Worm (Caenorhabditis elegans) whole organism, young adult: ENCODE data around the gene T25B9.11.

Experiments used
- B0261.1 ChIP-seq: sonication (generic microtip); optimal IDR thresholded peaks from 2 replicates; lab custom pipeline; 2016; ENCODE audit warnings: mild to moderate bottlenecking, missing genetic modification characterization, moderate library complexity, missing compliant biosample characterization
- C06A6.2 ChIP-seq: fragments of 200-800 bp; sonication (Bioruptor generic); conservative IDR thresholded peaks from 2 replicates; pipeline ENCODE4 v1.3.6; 2022; ENCODE audit warnings: missing genetic modification characterization, missing compliant biosample characterization
- D2030.7 ChIP-seq: fragments of 200-800 bp; sonication (Bioruptor generic); IDR thresholded peaks from 2 replicates; pipeline ENCODE4 v1.3.6; 2022; ENCODE audit warnings: missing genetic modification reagents, missing genetic modification characterization, missing compliant biosample characterization
- F23B12.7 ChIP-seq: sonication (generic microtip); optimal IDR thresholded peaks from 2 replicates; lab custom pipeline; 2017; ENCODE audit warnings: missing genetic modification characterization, mild to moderate bottlenecking, missing compliant biosample characterization, antibody characterized with exemption, moderate library complexity; ENCODE audit not compliant: insufficient read depth
- K11D2.4 ChIP-seq: fragments of 200-800 bp; sonication (Bioruptor generic); IDR thresholded peaks from 2 replicates; pipeline ENCODE4 v1.3.6; 2022; ENCODE audit warnings: missing genetic modification reagents, missing genetic modification characterization, missing compliant biosample characterization
- K12H6.12 ChIP-seq: fragments of 200-800 bp; sonication (Bioruptor generic); optimal IDR thresholded peaks from 2 replicates; lab custom pipeline; 2018; ENCODE audit warnings: mild to moderate bottlenecking, missing genetic modification characterization, missing compliant biosample characterization
- T07F8.4 ChIP-seq: sonication (generic microtip); optimal IDR thresholded peaks from 2 replicates; lab custom pipeline; 2016; ENCODE audit warnings: mild to moderate bottlenecking, missing genetic modification characterization, moderate library complexity, missing compliant biosample characterization
- Y95B8A.8 ChIP-seq: fragments of 200-800 bp; sonication (Bioruptor generic); IDR thresholded peaks from 2 replicates; pipeline ENCODE4 v1.3.6; 2022; ENCODE audit warnings: missing genetic modification reagents, missing genetic modification characterization, missing compliant biosample characterization
- aptf-2 ChIP-seq: fragments of 200-800 bp; sonication (Bioruptor generic); conservative IDR thresholded peaks from 2 replicates; pipeline ENCODE4 v1.3.6; 2022; ENCODE audit warnings: missing genetic modification reagents, missing genetic modification characterization, missing compliant biosample characterization
- attf-3 ChIP-seq: fragments of 200-800 bp; sonication (Bioruptor generic); conservative IDR thresholded peaks from 2 replicates; pipeline ENCODE4 v1.3.6; 2022; ENCODE audit warnings: missing genetic modification reagents, missing genetic modification characterization, missing compliant biosample characterization
- bed-1 ChIP-seq: fragments of 200-800 bp; sonication (Bioruptor generic); IDR thresholded peaks from 2 replicates; pipeline ENCODE4 v1.3.6; 2022; ENCODE audit warnings: missing genetic modification reagents, missing genetic modification characterization, missing compliant biosample characterization
- bed-2 ChIP-seq: fragments of 200-800 bp; sonication (Bioruptor generic); IDR thresholded peaks from 2 replicates; pipeline ENCODE4 v1.3.6; 2022; ENCODE audit warnings: missing genetic modification reagents, missing genetic modification characterization, missing compliant biosample characterization
- ccch-3 ChIP-seq: fragments of 200-800 bp; sonication (Bioruptor generic); optimal IDR thresholded peaks from 2 replicates; lab custom pipeline; 2018; ENCODE audit warnings: mild to moderate bottlenecking, missing genetic modification characterization, missing compliant biosample characterization
- ceh-40 ChIP-seq: fragments of 200-800 bp; sonication (Bioruptor generic); IDR thresholded peaks from 2 replicates; pipeline ENCODE4 v1.3.6; 2022; ENCODE audit warnings: missing genetic modification characterization, missing compliant biosample characterization
- ceh-91 ChIP-seq: fragments of 200-800 bp; sonication (Bioruptor generic); IDR thresholded peaks from 2 replicates; pipeline ENCODE4 v1.3.6; 2022; ENCODE audit warnings: missing genetic modification reagents, missing genetic modification characterization, missing compliant biosample characterization
- chd-7 ChIP-seq: sonication (generic microtip); optimal IDR thresholded peaks from 2 replicates; lab custom pipeline; 2016; ENCODE audit warnings: mild to moderate bottlenecking, missing genetic modification characterization, moderate library complexity, missing compliant biosample characterization
- die-1 ChIP-seq: sonication (generic microtip); optimal IDR thresholded peaks from 2 replicates; lab custom pipeline; 2016; ENCODE audit warnings: missing genotype, mild to moderate bottlenecking, missing genetic modification characterization, missing compliant biosample characterization
- him-1 ChIP-seq: sonication (generic microtip); optimal IDR thresholded peaks from 2 replicates; lab custom pipeline; 2016; ENCODE audit warnings: missing genotype, missing genetic modification reagents, missing genetic modification characterization, missing compliant biosample characterization
- hmg-1.2 ChIP-seq: fragments of 200-800 bp; sonication (Bioruptor generic); IDR thresholded peaks from 2 replicates; pipeline ENCODE4 v1.3.6; 2022; ENCODE audit warnings: missing genetic modification reagents, missing genetic modification characterization, missing compliant biosample characterization
- let-607 ChIP-seq, 2 experiments: fragments of 200-800 bp in 1 of 2; sonication (Bioruptor generic) in 1 of 2; sonication (generic microtip) in 1 of 2; optimal IDR thresholded peaks; 2 replicates each; lab custom pipeline; 2016 to 2018; ENCODE audit warnings: mild to moderate bottlenecking in 2 of 2, missing compliant biosample characterization in 2 of 2, missing genetic modification characterization in 2 of 2, moderate library complexity in 2 of 2, missing genotype in 1 of 2
- lin-26 ChIP-seq: fragments of 200-800 bp; sonication (Bioruptor generic); IDR thresholded peaks from 2 replicates; pipeline ENCODE4 v1.3.6; 2022; ENCODE audit warnings: missing genetic modification reagents, missing genetic modification characterization, missing compliant biosample characterization
- lir-1 ChIP-seq: fragments of 200-800 bp; sonication (Bioruptor generic); conservative IDR thresholded peaks from 2 replicates; pipeline ENCODE4 v1.3.6; 2022; ENCODE audit warnings: missing genetic modification reagents, missing genetic modification characterization, missing compliant biosample characterization
- lsy-27 ChIP-seq: sonication (generic microtip); optimal IDR thresholded peaks from 2 replicates; lab custom pipeline; 2017; ENCODE audit warnings: missing genetic modification characterization, mild to moderate bottlenecking, missing compliant biosample characterization, antibody characterized with exemption, missing genotype, borderline replicate concordance; ENCODE audit not compliant: insufficient read depth
- madf-3 ChIP-seq: fragments of 200-800 bp; sonication (Bioruptor generic); IDR thresholded peaks from 2 replicates; pipeline ENCODE4 v1.3.6; 2022; ENCODE audit warnings: missing genetic modification reagents, missing genetic modification characterization, missing compliant biosample characterization
- mes-4 ChIP-seq: sonication (generic microtip); optimal IDR thresholded peaks from 2 replicates; lab custom pipeline; 2016; ENCODE audit warnings: missing genotype, missing genetic modification characterization, missing compliant biosample characterization
- nhr-80 ChIP-seq: sonication (generic microtip); optimal IDR thresholded peaks from 2 replicates; lab custom pipeline; 2016; ENCODE audit warnings: missing genetic modification characterization, missing compliant biosample characterization
- pbrm-1 ChIP-seq: fragments of 200-800 bp; sonication (Bioruptor generic); IDR thresholded peaks from 2 replicates; pipeline ENCODE4 v1.3.6; 2022; ENCODE audit warnings: missing genetic modification reagents, missing genetic modification characterization, missing compliant biosample characterization
- pha-4 ChIP-seq: fragments of 150-350 bp; sonication (generic microtip); optimal IDR thresholded peaks from 2 replicates; lab custom pipeline; 2014; ENCODE audit warnings: missing biosample characterization, missing genetic modification reagents, missing genetic modification characterization
- snpc-3.4 ChIP-seq: sonication (generic microtip); optimal IDR thresholded peaks from 2 replicates; lab custom pipeline; 2017; ENCODE audit warnings: missing genetic modification characterization, mild to moderate bottlenecking, missing compliant biosample characterization, antibody characterized with exemption, moderate library complexity, missing genotype, missing genetic modification reagents
- somi-1 ChIP-seq: fragments of 200-800 bp; sonication (Bioruptor generic); optimal IDR thresholded peaks from 2 replicates; lab custom pipeline; 2018; ENCODE audit warnings: mild to moderate bottlenecking, missing genetic modification characterization, missing compliant biosample characterization
- sptf-2 ChIP-seq: fragments of 200-800 bp; sonication (Bioruptor generic); optimal IDR thresholded peaks from 2 replicates; lab custom pipeline; 2018; ENCODE audit warnings: mild to moderate bottlenecking, missing genetic modification characterization, missing compliant biosample characterization
- tbp1 ChIP-seq: fragments of 200-800 bp; sonication (Bioruptor generic); optimal IDR thresholded peaks from 2 replicates; lab custom pipeline; 2018; ENCODE audit warnings: mild to moderate bottlenecking, missing genetic modification characterization, missing compliant biosample characterization
- tlf-1 ChIP-seq: fragments of 200-800 bp; sonication (Bioruptor generic); optimal IDR thresholded peaks from 2 replicates; lab custom pipeline; 2018; ENCODE audit warnings: mild to moderate bottlenecking, missing genetic modification characterization, missing compliant biosample characterization

The T25B9.11 gene

DNA sequence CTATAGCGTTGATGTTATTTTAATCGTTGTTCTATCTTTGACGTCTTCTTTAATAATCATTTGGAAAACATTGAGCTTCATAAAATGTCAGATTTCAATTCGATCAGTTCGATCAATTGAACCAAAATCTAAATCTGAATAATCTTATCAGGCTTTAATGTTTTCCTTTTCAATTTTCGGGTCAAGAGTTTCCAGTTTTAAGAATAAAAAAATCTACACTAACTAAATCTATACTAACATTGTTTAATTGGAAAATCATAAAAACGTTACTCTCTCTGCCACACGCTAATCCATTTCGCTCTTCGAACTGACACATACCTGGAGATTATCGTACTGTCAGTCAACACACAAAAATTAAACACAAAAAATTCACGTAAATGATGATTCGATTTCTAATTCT is at the start of gene T25B9.11:
TSS of gene T25B9.11 (plus strand) at position 301 of the 400 bp plus-strand sequence.
- no peak for TF ChIP-seq tbp1 (GFP tag; lab: Kevin White, UChicago)
- peak; percentile 32 for TF ChIP-seq nhr-80 (tag; lab: Kevin White, UChicago)
- TF ChIP-seq, all 124 proteins: peak for 1

DNA sequence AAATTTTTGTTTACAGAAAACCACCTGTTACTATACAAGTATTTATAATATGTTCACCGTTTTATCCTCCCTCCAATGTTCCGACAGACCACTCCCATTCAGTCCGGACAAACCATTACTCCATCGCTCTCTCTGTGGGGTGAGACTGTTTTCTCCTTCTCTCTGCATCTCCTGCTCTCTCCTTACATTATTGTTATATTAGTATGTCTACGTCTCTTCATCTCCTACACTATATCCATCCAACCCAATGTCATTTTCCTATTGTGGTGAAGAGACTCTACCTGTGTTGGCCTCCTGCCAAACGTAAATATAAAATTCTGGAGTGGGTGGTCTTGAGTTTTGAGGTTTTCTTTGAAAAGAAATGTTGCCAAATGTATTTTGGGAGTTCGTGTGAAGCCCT is 49.7 kb upstream of the T25B9.11 start:
- TF ChIP-seq Y95B8A.8 (no peak), hmg-1.2 (peak; percentile 90), pbrm-1 (GFP tag; lab: Robert Waterston, UW) (no peak), bed-2 (GFP tag; lab: Robert Waterston, UW) (no peak)
- TF ChIP-seq, all 124 proteins: peak for 1

DNA sequence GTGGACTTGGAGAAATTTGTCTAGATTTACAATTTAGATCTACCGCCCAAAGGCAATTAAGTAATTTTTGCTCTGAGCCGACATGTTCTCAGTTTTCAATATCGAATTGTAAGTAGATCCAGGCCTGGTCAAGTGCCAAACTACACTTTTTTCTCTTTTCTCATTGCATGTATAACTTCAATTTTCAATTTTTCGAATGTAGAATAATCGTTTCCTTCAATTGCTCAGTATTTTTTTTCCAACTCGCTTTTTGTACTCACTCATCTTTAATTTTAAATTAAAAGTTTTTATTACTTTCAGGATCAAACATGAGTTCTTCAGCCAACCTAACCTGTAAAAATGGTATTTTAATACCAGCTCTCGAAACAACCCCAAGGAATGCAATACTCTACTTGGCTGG is 48.0 kb upstream of the T25B9.11 start, which contains the start of gene ncx-3:
TSS of gene ncx-3 (plus strand) at position 301 of the 400 bp plus-strand sequence.
- TF ChIP-seq D2030.7 (GFP tag; lab: Robert Waterston, UW): no peak
- no peak for TF ChIP-seq attf-3 (GFP tag; lab: Robert Waterston, UW)
- no peak for TF ChIP-seq let-607 (tag; optimal IDR thresholded peaks at IDR 0.05; lab: Kevin White, UChicago)
- no peak for TF ChIP-seq somi-1 (GFP tag; lab: Kevin White, UChicago)
- TF ChIP-seq K11D2.4 (GFP tag; lab: Robert Waterston, UW): no peak
- TF ChIP-seq die-1: no peak
- TF ChIP-seq ccch-3 (GFP tag; lab: Kevin White, UChicago): no peak
- no peak for TF ChIP-seq sptf-2
- no peak for TF ChIP-seq chd-7 (tag; lab: Kevin White, UChicago)
- TF ChIP-seq T07F8.4 (tag; lab: Kevin White, UChicago): no peak
- TF ChIP-seq ceh-40 (GFP tag; lab: Robert Waterston, UW): no peak
- no peak for TF ChIP-seq ceh-91 (GFP tag; lab: Robert Waterston, UW)
- TF ChIP-seq C06A6.2 (GFP tag; lab: Robert Waterston, UW): no peak
- TF ChIP-seq lir-1 (GFP tag; lab: Robert Waterston, UW): no peak
- TF ChIP-seq him-1 (tag; lab: Kevin White, UChicago): no peak
- no peak for TF ChIP-seq lin-26 (GFP tag; lab: Robert Waterston, UW)
- no peak for TF ChIP-seq snpc-3.4 (tag; lab: Kevin White, UChicago)
- TF ChIP-seq lsy-27 (tag; lab: Kevin White, UChicago): no peak

DNA sequence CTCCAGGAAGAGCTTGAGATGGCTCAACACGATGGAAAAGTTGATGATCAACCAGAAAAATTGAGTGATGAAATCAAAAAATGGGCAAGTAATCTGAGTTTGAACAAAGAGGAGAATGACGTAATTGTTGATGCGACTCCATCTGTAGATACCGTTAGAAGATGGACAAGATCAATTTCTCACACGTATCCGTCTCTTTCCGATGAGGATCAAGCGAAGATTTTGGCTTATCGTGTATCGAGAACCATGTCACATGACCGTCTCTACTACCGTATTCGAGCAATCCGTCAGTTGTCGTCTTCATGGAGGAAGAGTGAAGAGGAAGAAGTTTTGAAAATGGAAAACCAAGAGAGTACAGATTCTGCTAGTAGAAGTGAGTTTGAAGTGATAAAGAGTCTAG is 46.2 kb upstream of the T25B9.11 start:
- no peak for TF ChIP-seq F23B12.7 (tag; lab: Kevin White, UChicago)
- TF ChIP-seq mes-4: no peak
- no peak for TF ChIP-seq tlf-1
- no peak for TF ChIP-seq aptf-2 (GFP tag; lab: Robert Waterston, UW)
- no peak for TF ChIP-seq K12H6.12 (tag; lab: Kevin White, UChicago)
- TF ChIP-seq bed-1 (GFP tag; lab: Robert Waterston, UW): no peak
- TF ChIP-seq B0261.1 (tag; lab: Kevin White, UChicago): no peak
- no peak for TF ChIP-seq pha-4 (tag; lab: Kevin White, UChicago)
- TF ChIP-seq madf-3 (GFP tag; lab: Robert Waterston, UW): no peak
